Fruit fly (Drosophila melanogaster): ENCODE results near the gene CG10286.

The CG10286 gene

dm6 chr3R:6408467-6408866, 39.7 kb downstream of the CG10286 start:
- no peak for TF ChIP-seq CG17801 (GFP tag; optimal IDR thresholded peaks at IDR 0.05; ENCODE audit: partially characterized antibody)

dm6 chr3R:6409153-6409571, 40.4 kb downstream of the CG10286 start:
- TF ChIP-seq CG17801 (GFP tag; optimal IDR thresholded peaks at IDR 0.05; ENCODE audit: partially characterized antibody), result no peak

dm6 chr3R:6410412-6411225, 41.9 kb downstream of the CG10286 start:
- peak; percentile 16 for TF ChIP-seq CG17801 (GFP tag; optimal IDR thresholded peaks at IDR 0.05; ENCODE audit: partially characterized antibody)

dm6 chr3R:6411454-6412204, 42.9 kb downstream of the CG10286 start:
- TF ChIP-seq CG17801 (GFP tag; optimal IDR thresholded peaks at IDR 0.05; ENCODE audit: partially characterized antibody), result no peak

dm6 chr3R:6413771-6414438, 45.1 kb downstream of the CG10286 start:
- TF ChIP-seq CG17801 (GFP tag; optimal IDR thresholded peaks at IDR 0.05; ENCODE audit: partially characterized antibody), result no peak

- TF ChIP-seq CG17801 (GFP tag; optimal IDR thresholded peaks at IDR 0.05; ENCODE audit: partially characterized antibody), result no peak
Observed at dm6 chr3R:6414439-6415344, 45.9 kb downstream of the CG10286 start.

dm6 chr3R:6416242-6416641, 47.5 kb downstream of the CG10286 start:
- no peak for TF ChIP-seq CG17801 (GFP tag; optimal IDR thresholded peaks at IDR 0.05; ENCODE audit: partially characterized antibody)

- no peak for TF ChIP-seq CG17801 (GFP tag; optimal IDR thresholded peaks at IDR 0.05; ENCODE audit: partially characterized antibody)
Observed at dm6 chr3R:6419103-6419502, 50.3 kb downstream of the CG10286 start.

- TF ChIP-seq CG17801 (GFP tag; optimal IDR thresholded peaks at IDR 0.05; ENCODE audit: partially characterized antibody), result no peak
Observed at dm6 chr3R:6419942-6420341, 51.2 kb downstream of the CG10286 start.

Measured in ovary, adult (tissue).